Worm (Caenorhabditis elegans) whole organism, midembryonic: ENCODE data around the gene twk-16.

ENCODE experiments used
- T22C8.4 ChIP-seq: fragments of 200-800 bp; sonication (Bioruptor generic); IDR thresholded peaks from 2 replicates; pipeline ENCODE4 v1.3.6; 2022; ENCODE audit warnings: missing genetic modification characterization, missing compliant biosample characterization
- cog-1 ChIP-seq: sonication (generic microtip); optimal IDR thresholded peaks from 2 replicates; lab custom pipeline; 2016; ENCODE audit warnings: missing genetic modification characterization, missing compliant biosample characterization
- flt-1 ChIP-seq: fragments of 200-800 bp; sonication (Bioruptor generic); IDR thresholded peaks from 2 replicates; pipeline ENCODE4 v1.3.6; 2022; ENCODE audit warnings: missing genetic modification characterization, missing compliant biosample characterization
- ref-1 ChIP-seq: fragments of 200-800 bp; sonication (Bioruptor generic); conservative IDR thresholded peaks from 2 replicates; pipeline ENCODE4 v1.3.6; 2022; ENCODE audit warnings: missing genetic modification reagents, missing genetic modification characterization, missing compliant biosample characterization
- tab-1 ChIP-seq: fragments of 200-800 bp; sonication (Bioruptor generic); IDR thresholded peaks from 2 replicates; pipeline ENCODE4 v1.3.6; 2022; ENCODE audit warnings: missing genetic modification characterization, missing compliant biosample characterization
- ztf-23 ChIP-seq: fragments of 200-800 bp; sonication (Bioruptor generic); IDR thresholded peaks from 2 replicates; pipeline ENCODE4 v1.3.6; 2022; ENCODE audit warnings: missing genetic modification reagents, missing genetic modification characterization, missing compliant biosample characterization
- ztf-29 ChIP-seq: fragments of 200-800 bp; sonication (Bioruptor generic); IDR thresholded peaks from 2 replicates; pipeline ENCODE4 v1.3.6; 2022; ENCODE audit warnings: missing genetic modification reagents, missing genetic modification characterization, missing compliant biosample characterization

Gene twk-16

DNA sequence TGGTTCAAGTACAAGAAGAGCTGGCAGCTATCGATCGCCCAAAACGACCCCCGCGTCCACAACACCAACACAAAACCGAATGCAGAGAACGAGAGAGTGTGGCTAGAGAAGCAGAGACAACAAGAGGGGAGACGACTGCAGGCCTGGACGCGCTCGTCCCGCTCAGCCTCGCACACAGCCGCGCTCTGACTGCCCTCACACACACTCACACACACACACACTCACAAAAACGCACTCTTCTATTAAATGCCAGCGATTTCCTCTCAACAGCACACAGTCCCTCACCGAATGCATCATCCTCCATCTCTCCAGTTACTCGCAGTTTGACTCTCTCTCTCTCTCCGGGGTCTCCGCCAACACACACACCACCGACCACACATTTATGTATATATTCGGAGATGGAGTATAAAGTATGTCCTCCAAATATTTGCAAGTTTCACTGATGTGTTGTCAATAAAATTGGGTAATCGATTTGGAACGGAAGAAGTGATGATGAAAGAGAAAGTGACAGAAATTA is 46.8 kb downstream of the twk-16 start:
- TF ChIP-seq T22C8.4 (GFP tag; lab: Robert Waterston, UW) (peak; percentile 48; the same call in 1 of the 2 replicates), ztf-23 (GFP tag; lab: Robert Waterston, UW) (0 out of 2 replicates have a peak, but pooled peaks have one; percentile 61), cog-1 (tag; lab: Kevin White, UChicago) (peak; percentile 81), tab-1 (GFP tag; lab: Robert Waterston, UW) (peak; percentile 78), ztf-29 (GFP tag; lab: Robert Waterston, UW) (no peak), ref-1 (GFP tag; lab: Robert Waterston, UW) (no peak), flt-1 (GFP tag; lab: Robert Waterston, UW) (peak; percentile 88)
